Worm (Caenorhabditis elegans) whole organism, L4 larva: ENCODE data around the gene Y73F8A.22.

Source experiments
- F10B5.3 ChIP-seq: sonication (generic microtip); optimal IDR thresholded peaks from 2 replicates; lab custom pipeline; 2016; ENCODE audit warnings: mild to moderate bottlenecking, missing genetic modification characterization, missing compliant biosample characterization
- T20F7.1 ChIP-seq: fragments of 200-800 bp; sonication (Bioruptor generic); optimal IDR thresholded peaks from 2 replicates; lab custom pipeline; 2018; ENCODE audit warnings: mild to moderate bottlenecking, missing genetic modification characterization, missing compliant biosample characterization
- T26A8.4 ChIP-seq: fragments of 200-800 bp; sonication (Bioruptor generic); IDR thresholded peaks from 2 replicates; pipeline ENCODE4 v1.3.6; 2022; ENCODE audit warnings: missing genetic modification characterization, missing compliant biosample characterization
- Y5F2A.4 ChIP-seq: fragments of 200-800 bp; sonication (Bioruptor generic); optimal IDR thresholded peaks from 2 replicates; lab custom pipeline; 2018; ENCODE audit warnings: mild to moderate bottlenecking, missing genetic modification characterization, missing compliant biosample characterization
- Y75B8A.6 ChIP-seq: fragments of 200-800 bp; sonication (Bioruptor generic); IDR thresholded peaks from 2 replicates; pipeline ENCODE4 v1.3.6; 2022; ENCODE audit warnings: missing genetic modification reagents, missing genetic modification characterization, missing compliant biosample characterization
- arid-1 ChIP-seq: fragments of 200-800 bp; sonication (Bioruptor generic); conservative IDR thresholded peaks from 2 replicates; pipeline ENCODE4 v1.3.6; 2022; ENCODE audit warnings: missing genetic modification reagents, missing genetic modification characterization, missing compliant biosample characterization
- ceh-20 ChIP-seq: fragments of 200-800 bp; sonication (Bioruptor generic); IDR thresholded peaks from 2 replicates; pipeline ENCODE4 v1.3.6; 2022; ENCODE audit warnings: missing genetic modification reagents, missing genetic modification characterization, missing compliant biosample characterization
- ceh-82 ChIP-seq: sonication (generic microtip); optimal IDR thresholded peaks from 2 replicates; lab custom pipeline; 2017; ENCODE audit warnings: missing biosample characterization, missing genetic modification characterization
- cey-2 ChIP-seq: sonication (generic microtip); optimal IDR thresholded peaks from 3 replicates; lab custom pipeline; 2017; ENCODE audit warnings: missing genetic modification characterization, mild to moderate bottlenecking, missing compliant biosample characterization, antibody characterized with exemption, borderline replicate concordance; ENCODE audit not compliant: insufficient read depth
- daf-19 ChIP-seq: fragments of 200-800 bp; sonication (Bioruptor generic); conservative IDR thresholded peaks from 2 replicates; pipeline ENCODE4 v1.3.6; 2022; ENCODE audit warnings: missing genetic modification characterization, missing compliant biosample characterization
- dmd-8 ChIP-seq: fragments of 200-800 bp; sonication (Bioruptor generic); IDR thresholded peaks from 2 replicates; pipeline ENCODE4 v1.3.6; 2022; ENCODE audit warnings: missing genetic modification characterization, missing compliant biosample characterization
- duxl-1 ChIP-seq: sonication (generic microtip); optimal IDR thresholded peaks from 2 replicates; lab custom pipeline; 2016; ENCODE audit warnings: mild to moderate bottlenecking, missing genetic modification characterization, moderate library complexity, missing compliant biosample characterization; ENCODE audit not compliant: poor library complexity
- dve-1 ChIP-seq: sonication (generic microtip); optimal IDR thresholded peaks from 2 replicates; lab custom pipeline; 2017; ENCODE audit warnings: antibody characterized with exemption, mild to moderate bottlenecking, missing genetic modification characterization, missing compliant biosample characterization; ENCODE audit not compliant: insufficient read depth
- hlh-30 ChIP-seq: sonication (generic microtip); optimal IDR thresholded peaks from 2 replicates; lab custom pipeline; 2017; ENCODE audit warnings: antibody characterized with exemption, mild to moderate bottlenecking, missing genetic modification characterization, missing compliant biosample characterization; ENCODE audit not compliant: insufficient read depth
- jun-1 ChIP-seq: fragments of 150-350 bp; optimal IDR thresholded peaks from 2 replicates; lab custom pipeline; 2014; ENCODE audit warnings: missing biosample characterization, missing genetic modification reagents, missing genetic modification characterization
- lim-7 ChIP-seq: fragments of 200-800 bp; sonication (Bioruptor generic); IDR thresholded peaks from 2 replicates; pipeline ENCODE4 v1.3.6; 2022; ENCODE audit warnings: missing genetic modification characterization, missing compliant biosample characterization
- lsy-2 ChIP-seq, 2 experiments: fragments of 150-350 bp in 1 of 2; sonication (generic microtip) in 1 of 2; optimal IDR thresholded peaks; 2 replicates each; lab custom pipeline; 2014 to 2017; ENCODE audit warnings: missing biosample characterization in 2 of 2, missing genetic modification characterization in 2 of 2
- madf-5 ChIP-seq, 2 experiments: fragments of 200-800 bp; sonication (Bioruptor generic); IDR thresholded peaks; 2 replicates each; pipeline ENCODE4 v1.3.6; 2022; ENCODE audit warnings: missing compliant biosample characterization in 2 of 2, missing genetic modification characterization in 2 of 2
- mdl-1 ChIP-seq, 2 experiments: fragments of 150-350 bp in 1 of 2; sonication (generic microtip) in 1 of 2; optimal IDR thresholded peaks; 2 replicates each; lab custom pipeline; 2014 to 2017; ENCODE audit warnings: missing biosample characterization in 2 of 2, missing genetic modification characterization in 2 of 2
- mep-1 ChIP-seq: fragments of 150-350 bp; sonication (generic microtip); optimal IDR thresholded peaks from 3 replicates; lab custom pipeline; 2014; ENCODE audit warnings: missing biosample characterization, missing genetic modification characterization
- nhr-102 ChIP-seq: sonication (generic microtip); optimal IDR thresholded peaks from 2 replicates; lab custom pipeline; 2016; ENCODE audit warnings: mild to moderate bottlenecking, missing genetic modification characterization, moderate library complexity, missing compliant biosample characterization
- nhr-237 ChIP-seq: sonication (generic microtip); optimal IDR thresholded peaks from 2 replicates; lab custom pipeline; 2017; ENCODE audit warnings: missing biosample characterization, missing genetic modification characterization
- nhr-28 ChIP-seq: fragments of 150-350 bp; optimal IDR thresholded peaks from 2 replicates; lab custom pipeline; 2014; ENCODE audit warnings: missing biosample characterization, missing genetic modification characterization
- nhr-48 ChIP-seq: sonication (generic microtip); optimal IDR thresholded peaks from 2 replicates; lab custom pipeline; 2016; ENCODE audit warnings: mild to moderate bottlenecking, missing genetic modification characterization, missing compliant biosample characterization
- nhr-76 ChIP-seq: fragments of 150-350 bp; optimal IDR thresholded peaks from 2 replicates; lab custom pipeline; 2014; ENCODE audit warnings: missing biosample characterization, missing genetic modification characterization
- nhr-77 ChIP-seq: fragments of 150-350 bp; optimal IDR thresholded peaks from 2 replicates; lab custom pipeline; 2014; ENCODE audit warnings: missing biosample characterization, missing genetic modification characterization
- pha-4 ChIP-seq, 2 experiments: fragments of 150-350 bp in 1 of 2; fragments of 200-800 bp in 1 of 2; sonication (Bioruptor generic) in 1 of 2; IDR thresholded peaks in 1 of 2; optimal IDR thresholded peaks in 1 of 2; 2 replicates each; pipeline versions ENCODE4 v1.3.6 to Lab custom; 2014 to 2022; ENCODE audit warnings: missing genetic modification characterization in 2 of 2, missing genetic modification reagents in 2 of 2, missing biosample characterization in 1 of 2, missing compliant biosample characterization in 1 of 2
- rbr-2 ChIP-seq: sonication (generic microtip); optimal IDR thresholded peaks from 2 replicates; lab custom pipeline; 2016; ENCODE audit warnings: missing genotype, missing genetic modification characterization, missing compliant biosample characterization
- sdz-12 ChIP-seq: fragments of 200-800 bp; sonication (Bioruptor generic); optimal IDR thresholded peaks from 2 replicates; lab custom pipeline; 2018; ENCODE audit warnings: mild to moderate bottlenecking, missing genetic modification characterization, missing compliant biosample characterization
- set-16 ChIP-seq: fragments of 200-800 bp; sonication (Bioruptor generic); IDR thresholded peaks from 2 replicates; pipeline ENCODE4 v1.3.6; 2022; ENCODE audit warnings: missing genetic modification reagents, missing genetic modification characterization, missing compliant biosample characterization
- skn-1 ChIP-seq: fragments of 150-350 bp; optimal IDR thresholded peaks from 2 replicates; lab custom pipeline; 2014; ENCODE audit warnings: missing biosample characterization, missing genetic modification characterization
- snpc-1.2 ChIP-seq: fragments of 200-800 bp; sonication (Bioruptor generic); IDR thresholded peaks from 2 replicates; pipeline ENCODE4 v1.3.6; 2022; ENCODE audit warnings: missing genetic modification reagents, missing genetic modification characterization, missing compliant biosample characterization
- spr-1 ChIP-seq: sonication (generic microtip); optimal IDR thresholded peaks from 2 replicates; lab custom pipeline; 2016; ENCODE audit warnings: mild to moderate bottlenecking, missing genetic modification characterization, missing compliant biosample characterization
- tra-1 ChIP-seq: fragments of 200-800 bp; sonication (Bioruptor generic); IDR thresholded peaks from 2 replicates; pipeline ENCODE4 v1.3.6; 2022; ENCODE audit warnings: missing genetic modification reagents, missing genetic modification characterization, missing compliant biosample characterization
- unc-39 ChIP-seq: sonication (generic microtip); optimal IDR thresholded peaks from 2 replicates; lab custom pipeline; 2017; ENCODE audit warnings: missing biosample characterization, missing genetic modification characterization
- unc-62 ChIP-seq, 3 experiments: fragments of 150-350 bp in 1 of 3; sonication (generic microtip); optimal IDR thresholded peaks in 2 of 3; peaks in 1 of 3; 1 replicate in 1 of 3; 2 replicates in 2 of 3; lab custom pipeline; 2014 to 2017; ENCODE audit warnings: missing biosample characterization in 3 of 3, missing genetic modification characterization in 3 of 3, missing genetic modification reagents in 3 of 3, missing genotype in 1 of 3
- vab-7 ChIP-seq: fragments of 200-800 bp; sonication (Bioruptor generic); IDR thresholded peaks from 2 replicates; pipeline ENCODE4 v1.3.6; 2022; ENCODE audit warnings: missing genetic modification reagents, missing genetic modification characterization, missing compliant biosample characterization
- ztf-7 ChIP-seq: fragments of 150-350 bp; optimal IDR thresholded peaks from 2 replicates; lab custom pipeline; 2014; ENCODE audit warnings: missing biosample characterization, missing genetic modification characterization

The Y73F8A.22 gene

ce11 chrIV:15399977-15400376 is 41.2 kb downstream of the Y73F8A.22 start, which contains the start of gene nhr-5:
nhr-5 (plus strand) TSS chrIV:15400277.
- TF ChIP-seq set-16 (GFP tag; lab: Robert Waterston, UW) (no peak), Y75B8A.6 (GFP tag; lab: Robert Waterston, UW) (no peak), mdl-1 (tag; optimal IDR thresholded peaks at IDR 0.05; lab: Kevin White, UChicago) (no peak)

- peak; percentile 50 for TF ChIP-seq dve-1 (tag; lab: Kevin White, UChicago)
- TF ChIP-seq pha-4 (GFP tag; IDR thresholded peaks at IDR 0.05; lab: Robert Waterston, UW): no peak
- no peak for TF ChIP-seq pha-4 (tag; optimal IDR thresholded peaks at IDR 0.05; lab: Kevin White, UChicago)
- TF ChIP-seq skn-1: no peak
- no peak for TF ChIP-seq vab-7
- no peak for TF ChIP-seq jun-1 (tag; lab: Kevin White, UChicago)
- TF ChIP-seq arid-1 (GFP tag; lab: Robert Waterston, UW): no peak
- no peak for TF ChIP-seq lim-7
- no peak for TF ChIP-seq dmd-8 (GFP tag; lab: Robert Waterston, UW)
- TF ChIP-seq lsy-2 (tag; optimal IDR thresholded peaks at IDR 0.05; lab: Kevin White, UChicago): peak in 1 of 2 experiments; percentile 7
- no peak for TF ChIP-seq nhr-77 (tag; lab: Kevin White, UChicago)
- peak; percentile 67 for TF ChIP-seq nhr-48
- peak in 1 of 2 experiments; percentile 95 for TF ChIP-seq unc-62 (GFP tag; optimal IDR thresholded peaks at IDR 0.05 in 1 of 2; lab: Kevin White, UChicago)
- TF ChIP-seq unc-62 (tag; optimal IDR thresholded peaks at IDR 0.05; lab: Kevin White, UChicago): no peak
- TF ChIP-seq spr-1: no peak
- no peak for TF ChIP-seq ceh-82 (tag; lab: Kevin White, UChicago)
- no peak for TF ChIP-seq F10B5.3 (tag; lab: Kevin White, UChicago)
- TF ChIP-seq nhr-237: no peak
- TF ChIP-seq duxl-1 (tag; lab: Kevin White, UChicago): no peak
- no peak for TF ChIP-seq daf-19 (GFP tag; lab: Robert Waterston, UW)
- no peak for TF ChIP-seq unc-39 (tag; lab: Kevin White, UChicago)
- no peak for TF ChIP-seq madf-5 (GFP tag; IDR thresholded peaks at IDR 0.05; lab: Robert Waterston, UW)
- no peak for TF ChIP-seq snpc-1.2 (GFP tag; lab: Robert Waterston, UW)
- TF ChIP-seq ceh-20 (GFP tag; lab: Robert Waterston, UW): peak; percentile 78
- TF ChIP-seq nhr-76 (tag; lab: Kevin White, UChicago): no peak
- peak; percentile 83 for TF ChIP-seq hlh-30
- no peak for TF ChIP-seq nhr-102 (tag; lab: Kevin White, UChicago)
- no peak for TF ChIP-seq T20F7.1 (GFP tag; lab: Kevin White, UChicago)
- peak; percentile 36 for TF ChIP-seq nhr-28 (tag; lab: Kevin White, UChicago)
- no peak for TF ChIP-seq sdz-12 (GFP tag; lab: Kevin White, UChicago)
- no peak for TF ChIP-seq Y5F2A.4 (GFP tag; lab: Kevin White, UChicago)
- no peak for TF ChIP-seq ztf-7 (tag; lab: Kevin White, UChicago)
- TF ChIP-seq tra-1: 0 out of 2 replicates have a peak, but pooled peaks have one; percentile 9
- TF ChIP-seq mep-1 (tag; lab: Kevin White, UChicago): peak; percentile 51
- peak in 1 of 2 experiments; percentile 71 for TF ChIP-seq mdl-1 (tag; optimal IDR thresholded peaks at IDR 0.05; lab: Kevin White, UChicago)
- TF ChIP-seq rbr-2 (tag; lab: Kevin White, UChicago): no peak
- no peak for TF ChIP-seq cey-2 (tag; lab: Kevin White, UChicago)
- TF ChIP-seq T26A8.4 (GFP tag; lab: Robert Waterston, UW): no peak
Observed at ce11 chrIV:15398643-15399042, 42.6 kb downstream of the Y73F8A.22 start.
